Worm (Caenorhabditis elegans): Measurements from ENCODE around the gene bca-2.

bca-2 gene

DNA sequence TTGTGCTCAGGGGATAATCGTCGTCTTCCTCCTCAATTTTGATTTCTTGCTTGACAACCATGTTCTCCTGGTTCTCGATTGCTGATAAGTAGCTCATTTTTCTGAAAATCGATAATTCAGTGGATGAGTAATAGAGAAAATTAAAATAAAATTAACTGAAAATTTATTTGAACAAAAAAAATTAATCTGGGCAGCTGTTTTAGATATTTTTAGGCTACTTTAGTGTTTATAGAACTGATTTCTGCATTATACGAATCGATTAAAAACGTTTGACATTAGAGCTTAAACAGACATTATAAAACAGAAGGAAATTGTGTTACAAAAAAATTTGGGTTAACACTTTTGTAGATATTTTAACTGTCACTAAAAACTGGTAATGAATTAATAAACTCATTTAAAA is 51.8 kb downstream of the bca-2 start, which contains the start of gene athp-3:
TSS of gene athp-3 (minus strand) at position 101 of the 400 bp plus-strand sequence.
- TF ChIP-seq nhr-42 (GFP tag; IDR thresholded peaks at IDR 0.05) (no peak), egl-43 (GFP tag; IDR thresholded peaks at IDR 0.05) (no peak), lin-38 (GFP tag; IDR thresholded peaks at IDR 0.05) (no peak), R02D3.7 (tag; optimal IDR thresholded peaks at IDR 0.05) (no peak), skn-1 (tag; optimal IDR thresholded peaks at IDR 0.05) (no peak), hlh-30 (tag; optimal IDR thresholded peaks at IDR 0.05; ENCODE audit: insufficient read depth) (no peak), F10B5.3 (tag; optimal IDR thresholded peaks at IDR 0.05) (no peak), D1046.2 (GFP tag; IDR thresholded peaks at IDR 0.05) (no peak), lin-13 (GFP tag; optimal IDR thresholded peaks at IDR 0.05) (no peak), nhr-10 (tag; optimal IDR thresholded peaks at IDR 0.05) (no peak), zfp-3 (GFP tag; conservative IDR thresholded peaks at IDR 0.05) (no peak), nhr-28 (tag; optimal IDR thresholded peaks at IDR 0.05) (no peak), attf-4 (tag; optimal IDR thresholded peaks at IDR 0.05) (no peak), nhr-76 (tag; optimal IDR thresholded peaks at IDR 0.05) (no peak), lin-39 (tag; optimal IDR thresholded peaks at IDR 0.05) (no peak)
